Worm (Caenorhabditis elegans): ENCODE results near the gene hex-3.

The hex-3 gene

ce11 chrIII:10848858-10849257 lies at the start of gene hex-3, which contains the start of gene fbxb-85:
Gene hex-3 (plus strand): TSS chrIII:10849222.
Gene fbxb-85 (minus strand): TSS chrIII:10848963.
- peak; percentile 82 for TF ChIP-seq nhr-77 (tag; optimal IDR thresholded peaks at IDR 0.05)
- TF ChIP-seq ztf-11 (tag; optimal IDR thresholded peaks at IDR 0.05): no peak
- TF ChIP-seq tag-97 (GFP tag; IDR thresholded peaks at IDR 0.05): no peak
- no peak for TF ChIP-seq lim-7 (GFP tag; IDR thresholded peaks at IDR 0.05)
- TF ChIP-seq F37D6.2 (tag; optimal IDR thresholded peaks at IDR 0.05): peak; percentile 93
- peak; percentile 26; the same call in 1 of the 2 replicates for TF ChIP-seq set-16 (GFP tag; IDR thresholded peaks at IDR 0.05)
- peak; percentile 94 for TF ChIP-seq rbr-2 (tag; optimal IDR thresholded peaks at IDR 0.05)
- TF ChIP-seq hlh-30 (tag; optimal IDR thresholded peaks at IDR 0.05; ENCODE audit: insufficient read depth): peak; percentile 81
- TF ChIP-seq lin-39 (tag; optimal IDR thresholded peaks at IDR 0.05): no peak
- peak; percentile 90 for TF ChIP-seq spr-3 (GFP tag; optimal IDR thresholded peaks at IDR 0.05)
- no peak for TF ChIP-seq zfp-2 (tag; optimal IDR thresholded peaks at IDR 0.05)
- TF ChIP-seq spr-1 (tag; optimal IDR thresholded peaks at IDR 0.05): peak; percentile 92
- TF ChIP-seq nhr-237 (tag; optimal IDR thresholded peaks at IDR 0.05): no peak
- peak; percentile 68; the same call in 1 of the 2 replicates for TF ChIP-seq ZK337.2 (GFP tag; IDR thresholded peaks at IDR 0.05)
- TF ChIP-seq Y105C5A.15 (GFP tag; IDR thresholded peaks at IDR 0.05): no peak
- peak; percentile 64 for TF ChIP-seq zag-1 (tag; optimal IDR thresholded peaks at IDR 0.05)
- TF ChIP-seq lir-3 (tag; optimal IDR thresholded peaks at IDR 0.05): no peak
- no peak for TF ChIP-seq attf-4 (tag; optimal IDR thresholded peaks at IDR 0.05)
- no peak; the same call in 1 of the 2 replicates for TF ChIP-seq dmd-9 (GFP tag; IDR thresholded peaks at IDR 0.05)
- peak; percentile 81; the same call in 1 of the 2 replicates for TF ChIP-seq egl-43 (GFP tag; IDR thresholded peaks at IDR 0.05)
- TF ChIP-seq gei-8 (GFP tag; optimal IDR thresholded peaks at IDR 0.05): no peak
- TF ChIP-seq madf-5 (GFP tag; IDR thresholded peaks at IDR 0.05): 0 out of 4 replicates have a peak, but pooled peaks of 1 of the 2 experiments have one; percentile 38
- TF ChIP-seq jun-1 (tag; optimal IDR thresholded peaks at IDR 0.05): peak; percentile 88
- TF ChIP-seq nhr-41 (GFP tag; IDR thresholded peaks at IDR 0.05): no peak
- peak; percentile 73; the same call in 1 of the 2 replicates for TF ChIP-seq D1046.2 (GFP tag; IDR thresholded peaks at IDR 0.05)
- peak; percentile 56 to 96 for TF ChIP-seq lsy-2 (tag; optimal IDR thresholded peaks at IDR 0.05)
- no peak for TF ChIP-seq nhr-111 (GFP tag; optimal IDR thresholded peaks at IDR 0.05)
- peak; percentile 80 for TF ChIP-seq ceh-32 (tag; optimal IDR thresholded peaks at IDR 0.05; ENCODE audit: poor library complexity)
- peak; percentile 83 for TF ChIP-seq pha-4 (GFP tag; IDR thresholded peaks at IDR 0.05)
- TF ChIP-seq pha-4 (tag; optimal IDR thresholded peaks at IDR 0.05): no peak
- TF ChIP-seq madf-9 (GFP tag; conservative IDR thresholded peaks at IDR 0.05): peak; percentile 37; the same call in 1 of the 2 replicates
- no peak for TF ChIP-seq nhr-10 (tag; optimal IDR thresholded peaks at IDR 0.05)
- peak; percentile 98 for TF ChIP-seq dve-1 (tag; optimal IDR thresholded peaks at IDR 0.05; ENCODE audit: insufficient read depth)
- TF ChIP-seq nhr-6 (tag; optimal IDR thresholded peaks at IDR 0.05): peak; percentile 91
- peak; percentile 12 to 89 for TF ChIP-seq daf-16 (GFP tag; optimal IDR thresholded peaks at IDR 0.05)
- peak; percentile 86 for TF ChIP-seq daf-16 (tag; optimal IDR thresholded peaks at IDR 0.05)
- peak; percentile 94 for TF ChIP-seq mep-1 (tag; optimal IDR thresholded peaks at IDR 0.05)
- TF ChIP-seq lin-29 (GFP tag; IDR thresholded peaks at IDR 0.05): peak; percentile 77
- no peak for TF ChIP-seq Y75B8A.6 (GFP tag; IDR thresholded peaks at IDR 0.05)
- TF ChIP-seq lin-13 (GFP tag; optimal IDR thresholded peaks at IDR 0.05): peak; percentile 77
- TF ChIP-seq duxl-1 (tag; optimal IDR thresholded peaks at IDR 0.05; ENCODE audit: poor library complexity): peak; percentile 89
- peak; percentile 95 for TF ChIP-seq T26A8.4 (GFP tag; IDR thresholded peaks at IDR 0.05)
- TF ChIP-seq nhr-25 (tag; optimal IDR thresholded peaks at IDR 0.05; ENCODE audit: borderline replicate concordance, insufficient read depth): peak; percentile 68
- peak; percentile 94 for TF ChIP-seq dpl-1 (GFP tag; optimal IDR thresholded peaks at IDR 0.05)
- peak; percentile 60 for TF ChIP-seq lin-15B (tag; optimal IDR thresholded peaks at IDR 0.05)
- peak; percentile 89 for TF ChIP-seq aha-1 (tag)
- peak; percentile 70 for TF ChIP-seq mdt-29 (GFP tag; IDR thresholded peaks at IDR 0.05)
- no peak for TF ChIP-seq cey-2 (tag; optimal IDR thresholded peaks at IDR 0.05; ENCODE audit: borderline replicate concordance, insufficient read depth)
- peak; percentile 89 for TF ChIP-seq fkh-10 (GFP tag; optimal IDR thresholded peaks at IDR 0.05)
- peak in 1 of 2 experiments; percentile 94 for TF ChIP-seq unc-62 (GFP tag; optimal IDR thresholded peaks at IDR 0.05 in 1 of 2)
- TF ChIP-seq unc-62 (tag; optimal IDR thresholded peaks at IDR 0.05): no peak

All from whole organism, L4 larva.